Fruit fly (Drosophila melanogaster) whole organism, embryonic: ENCODE results near the gene Gk1.

Experiments
- Aef1 ChIP-seq: fragments of 200-800 bp; sonication (Bioruptor generic); IDR thresholded peaks from 3 replicates; pipeline ENCODE4 v1.3.6; 2022; ENCODE audit warnings: missing biosample characterization, missing genetic modification characterization
- CG10274 ChIP-seq: fragments of 200-800 bp; sonication (Bioruptor generic); optimal IDR thresholded peaks from 3 replicates; lab custom pipeline; 2017; ENCODE audit warnings: missing biosample characterization, mild to moderate bottlenecking, missing genetic modification characterization
- CG10321 ChIP-seq: fragments of 200-800 bp; sonication (Bioruptor generic); IDR thresholded peaks from 2 replicates; pipeline ENCODE4 v1.3.6; 2022; ENCODE audit warnings: missing biosample characterization, missing genetic modification characterization
- CG10462 ChIP-seq: fragments of 200-800 bp; sonication (Bioruptor generic); optimal IDR thresholded peaks from 2 replicates; lab custom pipeline; 2016; ENCODE audit warnings: missing biosample characterization, missing genetic modification characterization
- CG11093 ChIP-seq: fragments of 200-800 bp; sonication (Bioruptor generic); IDR thresholded peaks from 3 replicates; pipeline ENCODE4 v1.3.6; 2022; ENCODE audit warnings: missing biosample characterization, missing genetic modification characterization
- CG11398 ChIP-seq: fragments of 200-800 bp; sonication (Bioruptor generic); optimal IDR thresholded peaks from 2 replicates; lab custom pipeline; 2016; ENCODE audit warnings: missing biosample characterization, missing genetic modification characterization
- CG12219 ChIP-seq: fragments of 200-800 bp; sonication (Bioruptor generic); optimal IDR thresholded peaks from 3 replicates; lab custom pipeline; 2018; ENCODE audit warnings: missing biosample characterization, mild to moderate bottlenecking, missing genetic modification characterization
- CG12236 ChIP-seq: fragments of 200-800 bp; sonication (Bioruptor generic); optimal IDR thresholded peaks from 2 replicates; lab custom pipeline; 2016; ENCODE audit warnings: missing biosample characterization, missing genetic modification characterization
- CG13123 ChIP-seq: fragments of 200-800 bp; sonication (Bioruptor generic); optimal IDR thresholded peaks from 2 replicates; lab custom pipeline; 2016; ENCODE audit warnings: missing biosample characterization, missing genetic modification characterization
- CG1603 ChIP-seq: fragments of 200-800 bp; sonication (Bioruptor generic); optimal IDR thresholded peaks from 2 replicates; lab custom pipeline; 2019; ENCODE audit warnings: missing biosample characterization, mild to moderate bottlenecking, missing genetic modification characterization, moderate library complexity
- CG16813 ChIP-seq: fragments of 200-800 bp; sonication (Bioruptor generic); IDR thresholded peaks from 3 replicates; pipeline ENCODE4 v1.3.6; 2022; ENCODE audit warnings: missing biosample characterization, missing genetic modification characterization; ENCODE audit not compliant: partially characterized antibody
- CG17186 ChIP-seq: fragments of 200-800 bp; sonication (Bioruptor generic); optimal IDR thresholded peaks from 3 replicates; lab custom pipeline; 2017; ENCODE audit warnings: missing biosample characterization, missing genetic modification reagents, missing genetic modification characterization
- CG18599 ChIP-seq: fragments of 200-800 bp; sonication (Bioruptor generic); optimal IDR thresholded peaks from 3 replicates; lab custom pipeline; 2017; ENCODE audit warnings: missing biosample characterization, missing genetic modification characterization, mild to moderate bottlenecking, moderate library complexity, missing genetic modification reagents
- CG2116 ChIP-seq: fragments of 200-800 bp; sonication (Bioruptor generic); optimal IDR thresholded peaks from 3 replicates; lab custom pipeline; 2018; ENCODE audit warnings: missing biosample characterization, mild to moderate bottlenecking, missing genetic modification characterization
- CG34422 ChIP-seq: fragments of 200-800 bp; sonication (Bioruptor generic); IDR thresholded peaks from 3 replicates; pipeline ENCODE4 v1.3.6; 2022; ENCODE audit warnings: missing biosample characterization, missing genetic modification characterization
- CG4404 ChIP-seq: fragments of 200-800 bp; sonication (Bioruptor generic); IDR thresholded peaks from 2 replicates; pipeline ENCODE4 v1.3.6; 2022; ENCODE audit warnings: missing biosample characterization, missing genetic modification characterization
- CG8281 ChIP-seq: fragments of 200-800 bp; sonication (Bioruptor generic); optimal IDR thresholded peaks from 2 replicates; lab custom pipeline; 2018; ENCODE audit warnings: missing biosample characterization, mild to moderate bottlenecking, missing genetic modification characterization, moderate library complexity
- CG8359 ChIP-seq: fragments of 200-800 bp; sonication (Bioruptor generic); optimal IDR thresholded peaks from 2 replicates; lab custom pipeline; 2017; ENCODE audit warnings: missing biosample characterization, mild to moderate bottlenecking, missing genetic modification characterization, borderline replicate concordance
- CG8388 ChIP-seq: fragments of 200-800 bp; sonication (Bioruptor generic); optimal IDR thresholded peaks from 2 replicates; lab custom pipeline; 2019; ENCODE audit warnings: missing biosample characterization, mild to moderate bottlenecking, missing genetic modification characterization, moderate library complexity
- CG8478 ChIP-seq: fragments of >200 bp; optimal IDR thresholded peaks from 2 replicates; lab custom pipeline; 2018
- CG9609 ChIP-seq: fragments of 200-800 bp; sonication (Bioruptor generic); optimal IDR thresholded peaks from 3 replicates; lab custom pipeline; 2016; ENCODE audit warnings: missing biosample characterization, missing genetic modification characterization
- CG9727 ChIP-seq: fragments of 200-800 bp; sonication (Bioruptor generic); optimal IDR thresholded peaks from 3 replicates; lab custom pipeline; 2017; ENCODE audit warnings: missing biosample characterization, mild to moderate bottlenecking, missing genetic modification characterization
- CTCF ChIP-seq: fragments of 200-800 bp; sonication (Bioruptor generic); optimal IDR thresholded peaks from 2 replicates; lab custom pipeline; 2017; ENCODE audit warnings: missing biosample characterization, mild to moderate bottlenecking, missing genetic modification characterization, moderate library complexity
- Chrac-16 ChIP-seq: fragments of 200-800 bp; sonication (Bioruptor generic); optimal IDR thresholded peaks from 3 replicates; lab custom pipeline; 2016; ENCODE audit warnings: missing biosample characterization, missing genetic modification characterization
- Ets97D ChIP-seq: fragments of 200-800 bp; sonication (Bioruptor generic); optimal IDR thresholded peaks from 3 replicates; lab custom pipeline; 2016; ENCODE audit warnings: missing biosample characterization, missing genetic modification characterization
- Hmx ChIP-seq: fragments of 200-800 bp; sonication (Bioruptor generic); optimal IDR thresholded peaks from 2 replicates; lab custom pipeline; 2016; ENCODE audit warnings: missing biosample characterization, missing genetic modification characterization
- Hr39 ChIP-seq: fragments of >200 bp; optimal IDR thresholded peaks from 2 replicates; lab custom pipeline; 2017
- Hr51 ChIP-seq, 2 experiments: fragments of 200-800 bp; sonication (Bioruptor generic); optimal IDR thresholded peaks; 2 replicates in 1 of 2; 3 replicates in 1 of 2; lab custom pipeline; 2016 to 2018; ENCODE audit warnings: missing biosample characterization in 2 of 2, missing genetic modification characterization in 2 of 2, mild to moderate bottlenecking in 1 of 2, moderate library complexity in 1 of 2
- Kr ChIP-seq: fragments of 200-800 bp; sonication (Bioruptor generic); optimal IDR thresholded peaks from 2 replicates; lab custom pipeline; 2017; ENCODE audit warnings: missing biosample characterization, mild to moderate bottlenecking, missing genetic modification characterization
- Nf-YA ChIP-seq: fragments of 200-800 bp; sonication (Bioruptor generic); IDR thresholded peaks from 2 replicates; pipeline ENCODE4 v1.3.6; 2022; ENCODE audit warnings: missing biosample characterization, missing genetic modification characterization
- Nf-YC ChIP-seq: fragments of 200-800 bp; optimal IDR thresholded peaks from 3 replicates; lab custom pipeline; 2019; ENCODE audit warnings: missing biosample characterization, mild to moderate bottlenecking, missing genetic modification characterization, moderate library complexity
- NfI ChIP-seq: fragments of 200-800 bp; sonication (Bioruptor generic); optimal IDR thresholded peaks from 3 replicates; lab custom pipeline; 2018; ENCODE audit warnings: missing biosample characterization, mild to moderate bottlenecking, missing genetic modification characterization, moderate library complexity
- Sin3A ChIP-seq: fragments of >200 bp; optimal IDR thresholded peaks from 2 replicates; lab custom pipeline; 2018
- ase ChIP-seq: fragments of 200-800 bp; sonication (Bioruptor generic); IDR thresholded peaks from 3 replicates; pipeline ENCODE4 v1.3.6; 2022; ENCODE audit warnings: missing biosample characterization, missing genetic modification characterization
- chinmo ChIP-seq: fragments of 200-800 bp; sonication (Bioruptor generic); IDR thresholded peaks from 4 replicates; pipeline ENCODE4 v1.3.6; 2022; ENCODE audit warnings: missing biosample characterization, missing genetic modification characterization; ENCODE audit not compliant: partially characterized antibody
- dati ChIP-seq: fragments of 200-800 bp; sonication (Bioruptor generic); IDR thresholded peaks from 2 replicates; pipeline ENCODE4 v1.3.6; 2022; ENCODE audit warnings: missing biosample characterization, missing genetic modification characterization
- ems ChIP-seq: fragments of 200-800 bp; sonication (Bioruptor generic); optimal IDR thresholded peaks from 3 replicates; lab custom pipeline; 2016; ENCODE audit warnings: missing biosample characterization, missing genetic modification characterization
- fd96Cb ChIP-seq: fragments of 200-800 bp; sonication (Bioruptor generic); optimal IDR thresholded peaks from 2 replicates; lab custom pipeline; 2018; ENCODE audit warnings: missing biosample characterization, mild to moderate bottlenecking, missing genetic modification characterization, moderate library complexity
- hbn ChIP-seq: fragments of 200-800 bp; sonication (Bioruptor generic); IDR thresholded peaks from 2 replicates; pipeline ENCODE4 v1.3.6; 2022; ENCODE audit warnings: missing biosample characterization, missing genetic modification characterization; ENCODE audit not compliant: partially characterized antibody
- insv ChIP-seq, 2 experiments: fragments of 200-800 bp; sonication (Bioruptor generic); optimal IDR thresholded peaks; 3 replicates each; lab custom pipeline; 2016 to 2018; ENCODE audit warnings: missing biosample characterization in 2 of 2, missing genetic modification characterization in 2 of 2
- knrl ChIP-seq: fragments of 200-800 bp; sonication (Bioruptor generic); IDR thresholded peaks from 3 replicates; pipeline ENCODE4 v1.3.6; 2022; ENCODE audit warnings: missing biosample characterization, missing genetic modification characterization; ENCODE audit not compliant: partially characterized antibody
- lbe ChIP-seq: fragments of 200-800 bp; sonication (Bioruptor generic); optimal IDR thresholded peaks from 2 replicates; lab custom pipeline; 2016; ENCODE audit warnings: missing biosample characterization, mild to moderate bottlenecking, missing genetic modification characterization
- pan ChIP-seq, 4 experiments: fragments of >200 bp in 3 of 4; fragments of 200-800 bp in 1 of 4; sonication (Bioruptor generic) in 1 of 4; optimal IDR thresholded peaks in 3 of 4; IDR thresholded peaks in 1 of 4; 2 replicates each; pipeline versions ENCODE4 v1.3.6 to Lab custom; 2017 to 2022; ENCODE audit warnings: missing biosample characterization in 2 of 4, missing genetic modification characterization in 2 of 4, mixed read lengths in 1 of 4
- psq ChIP-seq: fragments of 200-800 bp; sonication (Bioruptor generic); optimal IDR thresholded peaks from 2 replicates; lab custom pipeline; 2017; ENCODE audit warnings: missing biosample characterization, missing genetic modification characterization
- sens ChIP-seq: fragments of 200-800 bp; sonication (Bioruptor generic); peaks from one replicate; lab custom pipeline; 2016; ENCODE audit warnings: missing biosample characterization, missing genetic modification characterization
- sug ChIP-seq: fragments of 200-800 bp; optimal IDR thresholded peaks from 2 replicates; lab custom pipeline; 2019; ENCODE audit warnings: missing biosample characterization, mild to moderate bottlenecking, missing genetic modification characterization, moderate library complexity
- tna ChIP-seq: fragments of 200-800 bp; sonication (Bioruptor generic); IDR thresholded peaks from 2 replicates; pipeline ENCODE4 v1.3.6; 2022; ENCODE audit warnings: missing biosample characterization, missing genetic modification characterization; ENCODE audit not compliant: partially characterized antibody
- ttk ChIP-seq: fragments of 200-800 bp; sonication (Bioruptor generic); IDR thresholded peaks from 2 replicates; pipeline ENCODE4 v2.1.2; 2022; ENCODE audit warnings: missing biosample characterization, missing genetic modification characterization
- unc-4 ChIP-seq: fragments of 200-800 bp; sonication (Bioruptor generic); IDR thresholded peaks from 2 replicates; pipeline ENCODE4 v1.3.6; 2022; ENCODE audit warnings: missing biosample characterization, missing genetic modification characterization; ENCODE audit not compliant: partially characterized antibody

Gene Gk1

dm6 chr3L:223019-223902 is 17.6 kb upstream of the Gk1 start, which contains the start of the genes pyx and CG33229 (continued):
- peak; percentile 75 for TF ChIP-seq Hmx (GFP tag; lab: Kevin White, UChicago)
- TF ChIP-seq ttk (GFP tag; lab: Robert Waterston, UW) = peak; percentile 66
- TF ChIP-seq tna (GFP tag; lab: Robert Waterston, UW) = no peak; the same call in 1 of the 2 replicates
- TF ChIP-seq Ets97D (GFP tag; lab: Kevin White, UChicago) = peak; percentile 70
- no peak for TF ChIP-seq Sin3A (lab: Kevin White, UChicago)
- peak; percentile 75 for TF ChIP-seq CG10274 (GFP tag; lab: Kevin White, UChicago)
- no peak for TF ChIP-seq knrl
- peak; percentile 89 for TF ChIP-seq Chrac-16 (GFP tag; lab: Kevin White, UChicago)
- no peak for TF ChIP-seq Hr39 (lab: Kevin White, UChicago)
- TF ChIP-seq CG11093 (GFP tag; lab: Robert Waterston, UW) = peak; percentile 75
- peak; percentile 75; the same call in 2 of the 3 replicates for TF ChIP-seq Aef1
- no peak for TF ChIP-seq dati
- TF ChIP-seq ase = peak; percentile 71
- peak; percentile 50 for TF ChIP-seq psq
- peak; percentile 5; the same call in 1 of the 2 replicates for TF ChIP-seq CG10321 (GFP tag; lab: Robert Waterston, UW)
- TF ChIP-seq CG16813 (GFP tag; lab: Robert Waterston, UW) = no peak
- peak; percentile 37 for TF ChIP-seq CG17186
- peak; percentile 88 for TF ChIP-seq NfI (GFP tag; lab: Kevin White, UChicago)
- TF ChIP-seq CG2116 (GFP tag; lab: Kevin White, UChicago) = peak; percentile 61
- peak; percentile 89 for TF ChIP-seq CG9727 (GFP tag; lab: Kevin White, UChicago)
- TF ChIP-seq CG18599 (GFP tag; lab: Kevin White, UChicago) = peak; percentile 82
- peak; percentile 88 for TF ChIP-seq CG9609 (GFP tag; lab: Kevin White, UChicago)
- TF ChIP-seq Nf-YA = no peak; the same call in 1 of the 2 replicates
- TF ChIP-seq CG8478 = no peak
- TF ChIP-seq Hr51 (GFP tag; optimal IDR thresholded peaks at IDR 0.05; lab: Kevin White, UChicago) = peak; percentile 71 to 84
- peak; percentile 69 for TF ChIP-seq CG8388 (GFP tag; lab: Kevin White, UChicago)
- TF ChIP-seq CG13123 (GFP tag; lab: Kevin White, UChicago) = peak; percentile 79
- peak; percentile 92 for TF ChIP-seq sug (tag; lab: Kevin White, UChicago)
- TF ChIP-seq Nf-YC (tag; lab: Kevin White, UChicago) = peak; percentile 81
- no peak for TF ChIP-seq CG12236
- peak; percentile 77 for TF ChIP-seq ems (GFP tag; lab: Kevin White, UChicago)
- TF ChIP-seq fd96Cb (tag; lab: Kevin White, UChicago) = peak; percentile 81
- peak; percentile 47 for TF ChIP-seq CG10462 (GFP tag; lab: Kevin White, UChicago)
- TF ChIP-seq pan (optimal IDR thresholded peaks at IDR 0.05; lab: Kevin White, UChicago) = no peak
- peak in 1 of 2 experiments; percentile 70 for TF ChIP-seq pan (GFP tag; optimal IDR thresholded peaks at IDR 0.05 in 1 of 2, IDR thresholded peaks at IDR 0.05 in 1 of 2)
- peak; percentile 88 for TF ChIP-seq CG34422
- peak; percentile 61 for TF ChIP-seq CG12219 (GFP tag; lab: Kevin White, UChicago)
- no peak for TF ChIP-seq Kr
- peak; percentile 96 for TF ChIP-seq sens (GFP tag; lab: Kevin White, UChicago)
- no peak for TF ChIP-seq CG11398 (GFP tag; lab: Kevin White, UChicago)
- peak; percentile 77 for TF ChIP-seq CG8359 (GFP tag; lab: Kevin White, UChicago)
- TF ChIP-seq hbn (GFP tag; lab: Robert Waterston, UW) = no peak
- no peak for TF ChIP-seq chinmo
- TF ChIP-seq lbe (GFP tag; lab: Kevin White, UChicago) = no peak
- TF ChIP-seq CG4404 (GFP tag; lab: Robert Waterston, UW) = peak; percentile 80
- peak; percentile 69 for TF ChIP-seq CG8281 (tag; lab: Kevin White, UChicago)
- TF ChIP-seq insv (GFP tag; optimal IDR thresholded peaks at IDR 0.05; lab: Kevin White, UChicago) = peak in 1 of 2 experiments; percentile 57
- TF ChIP-seq CG1603 (tag; lab: Kevin White, UChicago) = peak; percentile 67
- TF ChIP-seq CTCF (GFP tag; lab: Kevin White, UChicago) = peak; percentile 26
- 0 out of 2 replicates have a peak, but pooled peaks have one; percentile 27 for TF ChIP-seq unc-4 (GFP tag; lab: Robert Waterston, UW)
